Worm (Caenorhabditis elegans) whole organism, L3 larva: Measurements from ENCODE around the gene fbxc-52.

Source experiments
- ceh-16 ChIP-seq: sonication (generic microtip); optimal IDR thresholded peaks from 2 replicates; lab custom pipeline; 2017; ENCODE audit warnings: missing biosample characterization, missing genetic modification characterization
- ceh-82 ChIP-seq: fragments of 150-350 bp; optimal IDR thresholded peaks from 2 replicates; lab custom pipeline; 2014; ENCODE audit warnings: missing biosample characterization, missing genetic modification characterization
- egl-5 ChIP-seq: fragments of 150-350 bp; optimal IDR thresholded peaks from 2 replicates; lab custom pipeline; 2017; ENCODE audit warnings: missing biosample characterization, missing genetic modification reagents, missing genetic modification characterization, inconsistent platforms
- elt-1 ChIP-seq: fragments of 150-350 bp; optimal IDR thresholded peaks from 2 replicates; lab custom pipeline; 2014; ENCODE audit warnings: missing biosample characterization, missing genetic modification characterization
- fos-1 ChIP-seq: fragments of 150-350 bp; optimal IDR thresholded peaks from 2 replicates; lab custom pipeline; 2014; ENCODE audit warnings: missing biosample characterization, missing genetic modification characterization
- nhr-11 ChIP-seq: fragments of 150-350 bp; optimal IDR thresholded peaks from 2 replicates; lab custom pipeline; 2014; ENCODE audit warnings: missing biosample characterization, missing genetic modification characterization
- nhr-12 ChIP-seq: fragments of 150-350 bp; optimal IDR thresholded peaks from 2 replicates; lab custom pipeline; 2014; ENCODE audit warnings: missing biosample characterization, missing genetic modification characterization
- nhr-77 ChIP-seq: fragments of 150-350 bp; optimal IDR thresholded peaks from 2 replicates; lab custom pipeline; 2014; ENCODE audit warnings: missing biosample characterization, missing genetic modification characterization
- pha-4 ChIP-seq: fragments of 150-350 bp; optimal IDR thresholded peaks from 2 replicates; lab custom pipeline; 2014; ENCODE audit warnings: missing biosample characterization, missing genetic modification reagents, missing genetic modification characterization
- pqm-1 ChIP-seq: fragments of 150-350 bp; optimal IDR thresholded peaks from 2 replicates; lab custom pipeline; 2017; ENCODE audit warnings: missing biosample characterization, missing genetic modification characterization, inconsistent platforms
- unc-62 ChIP-seq: fragments of 150-350 bp; sonication (generic microtip); optimal IDR thresholded peaks from 4 replicates; lab custom pipeline; 2014; ENCODE audit warnings: missing biosample characterization, missing genetic modification reagents, missing genetic modification characterization
- zag-1 ChIP-seq: fragments of 150-350 bp; optimal IDR thresholded peaks from 2 replicates; lab custom pipeline; 2014; ENCODE audit warnings: missing biosample characterization, missing genetic modification characterization
- ztf-11 ChIP-seq: fragments of 150-350 bp; optimal IDR thresholded peaks from 2 replicates; lab custom pipeline; 2014; ENCODE audit warnings: missing biosample characterization, missing genetic modification characterization

- no peak for TF ChIP-seq fos-1 (tag; lab: Kevin White, UChicago)
- TF ChIP-seq ztf-11 (tag; lab: Kevin White, UChicago) = no peak
- no peak for TF ChIP-seq zag-1 (tag; lab: Kevin White, UChicago)
- no peak for TF ChIP-seq pqm-1 (tag; lab: Kevin White, UChicago)
- TF ChIP-seq nhr-77 (tag; lab: Kevin White, UChicago) = no peak
- no peak for TF ChIP-seq ceh-82 (tag; lab: Kevin White, UChicago)
- no peak for TF ChIP-seq nhr-11
- no peak for TF ChIP-seq pha-4 (tag; lab: Kevin White, UChicago)
- no peak for TF ChIP-seq nhr-12
- no peak for TF ChIP-seq unc-62 (GFP tag; lab: Kevin White, UChicago)
- no peak for TF ChIP-seq elt-1 (tag; lab: Kevin White, UChicago)
- TF ChIP-seq ceh-16 = no peak
- TF ChIP-seq egl-5 (tag; lab: Kevin White, UChicago) = no peak
Measured at ce11 chrII:3670956-3671355, 46.1 kb upstream of the fbxc-52 start, which contains the start of gene srx-98.
